Worm (Caenorhabditis elegans) whole organism, young adult: ENCODE data around the gene grk-1.

ENCODE experiments used
- B0261.1 ChIP-seq: sonication (generic microtip); optimal IDR thresholded peaks from 2 replicates; lab custom pipeline; 2016; ENCODE audit warnings: mild to moderate bottlenecking, missing genetic modification characterization, moderate library complexity, missing compliant biosample characterization
- B0336.3 ChIP-seq: fragments of 200-800 bp; sonication (Bioruptor generic); IDR thresholded peaks from 2 replicates; pipeline ENCODE4 v1.3.6; 2022; ENCODE audit warnings: missing genetic modification characterization, missing compliant biosample characterization
- C17E4.6 ChIP-seq: fragments of 200-800 bp; sonication (Bioruptor generic); IDR thresholded peaks from 2 replicates; pipeline ENCODE4 v1.3.6; 2022; ENCODE audit warnings: missing genetic modification reagents, missing genetic modification characterization, missing compliant biosample characterization
- F10E7.11 ChIP-seq: sonication (generic microtip); optimal IDR thresholded peaks from 2 replicates; lab custom pipeline; 2017; ENCODE audit warnings: mild to moderate bottlenecking, missing genetic modification characterization, moderate library complexity, missing compliant biosample characterization
- F33H1.4 ChIP-seq: fragments of 200-800 bp; sonication (Bioruptor generic); IDR thresholded peaks from 2 replicates; pipeline ENCODE4 v1.3.6; 2022; ENCODE audit warnings: missing genetic modification reagents, missing genetic modification characterization, missing compliant biosample characterization
- F57A8.1 ChIP-seq: fragments of 200-800 bp; sonication (Bioruptor generic); optimal IDR thresholded peaks from 2 replicates; lab custom pipeline; 2018; ENCODE audit warnings: mild to moderate bottlenecking, missing genetic modification characterization, moderate library complexity, missing compliant biosample characterization
- Y53F4B.3 ChIP-seq: fragments of 200-800 bp; sonication (Bioruptor generic); IDR thresholded peaks from 2 replicates; pipeline ENCODE4 v1.3.6; 2022; ENCODE audit warnings: missing genetic modification reagents, missing genetic modification characterization, missing compliant biosample characterization
- Y53G8AR.9 ChIP-seq: fragments of 200-800 bp; sonication (Bioruptor generic); conservative IDR thresholded peaks from 2 replicates; pipeline ENCODE4 v1.3.6; 2022; ENCODE audit warnings: missing genetic modification reagents, missing genetic modification characterization, missing compliant biosample characterization
- Y67H2A.10 ChIP-seq: fragments of 200-800 bp; sonication (Bioruptor generic); conservative IDR thresholded peaks from 2 replicates; pipeline ENCODE4 v1.3.6; 2022; ENCODE audit warnings: missing genetic modification reagents, missing genetic modification characterization, missing compliant biosample characterization
- Y79H2A.3 ChIP-seq: fragments of 200-800 bp; sonication (Bioruptor generic); conservative IDR thresholded peaks from 2 replicates; pipeline ENCODE4 v1.3.6; 2022; ENCODE audit warnings: missing genetic modification reagents, missing genetic modification characterization, missing compliant biosample characterization
- akir-1 ChIP-seq: fragments of 200-800 bp; sonication (Bioruptor generic); optimal IDR thresholded peaks from 2 replicates; lab custom pipeline; 2018; ENCODE audit warnings: mild to moderate bottlenecking, missing genetic modification characterization, moderate library complexity, missing compliant biosample characterization
- attf-6 ChIP-seq: fragments of 200-800 bp; sonication (Bioruptor generic); IDR thresholded peaks from 2 replicates; pipeline ENCODE4 v1.3.6; 2022; ENCODE audit warnings: missing genetic modification reagents, missing genetic modification characterization, missing compliant biosample characterization
- cebp-1 ChIP-seq, 2 experiments: fragments of 200-800 bp in 1 of 2; sonication (Bioruptor generic) in 1 of 2; sonication (generic microtip) in 1 of 2; IDR thresholded peaks in 1 of 2; optimal IDR thresholded peaks in 1 of 2; 2 replicates each; pipeline versions ENCODE4 v1.3.6 to Lab custom; 2017 to 2022; ENCODE audit warnings: missing compliant biosample characterization in 2 of 2, missing genetic modification characterization in 2 of 2, mild to moderate bottlenecking in 1 of 2, missing genetic modification reagents in 1 of 2, moderate library complexity in 1 of 2
- ceh-58 ChIP-seq: fragments of 200-800 bp; sonication (Bioruptor generic); IDR thresholded peaks from 2 replicates; pipeline ENCODE4 v1.3.6; 2022; ENCODE audit warnings: missing genetic modification characterization, missing compliant biosample characterization
- ceh-79 ChIP-seq: sonication (generic microtip); optimal IDR thresholded peaks from 2 replicates; lab custom pipeline; 2017; ENCODE audit warnings: mild to moderate bottlenecking, missing genetic modification characterization, missing compliant biosample characterization
- die-1 ChIP-seq: sonication (generic microtip); optimal IDR thresholded peaks from 2 replicates; lab custom pipeline; 2016; ENCODE audit warnings: missing genotype, mild to moderate bottlenecking, missing genetic modification characterization, missing compliant biosample characterization
- efl-1 ChIP-seq: fragments of 150-350 bp; optimal IDR thresholded peaks from 2 replicates; lab custom pipeline; 2014; ENCODE audit warnings: missing biosample characterization, missing genetic modification reagents, missing genetic modification characterization
- egl-18 ChIP-seq: fragments of 200-800 bp; sonication (Bioruptor generic); IDR thresholded peaks from 2 replicates; pipeline ENCODE4 v1.3.6; 2022; ENCODE audit warnings: missing genetic modification reagents, missing genetic modification characterization, missing compliant biosample characterization
- egrh-3 ChIP-seq: fragments of 200-800 bp; sonication (Bioruptor generic); IDR thresholded peaks from 2 replicates; pipeline ENCODE4 v1.3.6; 2022; ENCODE audit warnings: missing genetic modification reagents, missing genetic modification characterization, missing compliant biosample characterization
- ekl-4 ChIP-seq: fragments of 200-800 bp; sonication (Bioruptor generic); IDR thresholded peaks from 2 replicates; pipeline ENCODE4 v1.3.6; 2022; ENCODE audit warnings: missing genetic modification reagents, missing genetic modification characterization, missing compliant biosample characterization
- ets-4 ChIP-seq: fragments of 200-800 bp; sonication (Bioruptor generic); optimal IDR thresholded peaks from 2 replicates; lab custom pipeline; 2018; ENCODE audit warnings: mild to moderate bottlenecking, missing genetic modification characterization, missing compliant biosample characterization
- gei-17 ChIP-seq: fragments of 200-800 bp; sonication (Bioruptor generic); optimal IDR thresholded peaks from 2 replicates; lab custom pipeline; 2018; ENCODE audit warnings: mild to moderate bottlenecking, missing genetic modification characterization, missing compliant biosample characterization
- hlh-12 ChIP-seq: sonication (generic microtip); optimal IDR thresholded peaks from 2 replicates; lab custom pipeline; 2016; ENCODE audit warnings: missing genetic modification characterization, missing compliant biosample characterization
- hlh-26 ChIP-seq: fragments of 200-800 bp; sonication (Bioruptor generic); conservative IDR thresholded peaks from 2 replicates; pipeline ENCODE4 v1.3.6; 2022; ENCODE audit warnings: missing genetic modification reagents, missing genetic modification characterization, missing compliant biosample characterization
- hrde-1 ChIP-seq: sonication (generic microtip); optimal IDR thresholded peaks from 2 replicates; lab custom pipeline; 2016; ENCODE audit warnings: missing genetic modification characterization, mild to moderate bottlenecking, missing compliant biosample characterization, moderate library complexity, missing genotype, missing genetic modification reagents, borderline replicate concordance
- lag-1 ChIP-seq: fragments of 200-800 bp; sonication (Bioruptor generic); IDR thresholded peaks from 2 replicates; pipeline ENCODE4 v1.3.6; 2022; ENCODE audit warnings: missing genetic modification reagents, missing genetic modification characterization, missing compliant biosample characterization
- lin-35 ChIP-seq, 3 experiments: fragments of 150-350 bp in 2 of 3; sonication (generic microtip) in 1 of 3; optimal IDR thresholded peaks; 2 replicates each; lab custom pipeline; 2014 to 2018; ENCODE audit warnings: missing biosample characterization in 3 of 3, missing genetic modification characterization in 3 of 3, missing genetic modification reagents in 3 of 3
- lsl-1 ChIP-seq: fragments of 200-800 bp; sonication (Bioruptor generic); optimal IDR thresholded peaks from 2 replicates; lab custom pipeline; 2018; ENCODE audit warnings: mild to moderate bottlenecking, missing genetic modification characterization, moderate library complexity, missing compliant biosample characterization
- madf-6 ChIP-seq: fragments of 200-800 bp; sonication (Bioruptor generic); IDR thresholded peaks from 2 replicates; pipeline ENCODE4 v1.3.6; 2022; ENCODE audit warnings: missing genetic modification reagents, missing genetic modification characterization, missing compliant biosample characterization
- nfya-1 ChIP-seq: sonication (generic microtip); optimal IDR thresholded peaks from 2 replicates; lab custom pipeline; 2017; ENCODE audit warnings: antibody characterized with exemption, missing compliant biosample characterization, missing genetic modification characterization, borderline replicate concordance; ENCODE audit not compliant: insufficient read depth
- nfyb-1 ChIP-seq: fragments of 200-800 bp; sonication (Bioruptor generic); IDR thresholded peaks from 2 replicates; pipeline ENCODE4 v1.3.6; 2022; ENCODE audit warnings: missing genetic modification reagents, missing genetic modification characterization, missing compliant biosample characterization
- nhr-120 ChIP-seq: fragments of 200-800 bp; sonication (Bioruptor generic); IDR thresholded peaks from 2 replicates; pipeline ENCODE4 v1.3.6; 2022; ENCODE audit warnings: missing genetic modification characterization, missing compliant biosample characterization
- nhr-27 ChIP-seq: fragments of 200-800 bp; sonication (Bioruptor generic); optimal IDR thresholded peaks from 2 replicates; lab custom pipeline; 2018; ENCODE audit warnings: mild to moderate bottlenecking, missing genetic modification characterization, moderate library complexity, missing compliant biosample characterization
- nhr-80 ChIP-seq: sonication (generic microtip); optimal IDR thresholded peaks from 2 replicates; lab custom pipeline; 2016; ENCODE audit warnings: missing genetic modification characterization, missing compliant biosample characterization
- rec-8 ChIP-seq, 2 experiments: sonication (generic microtip); optimal IDR thresholded peaks; 2 replicates each; lab custom pipeline; 2016; ENCODE audit warnings: mild to moderate bottlenecking in 2 of 2, missing genetic modification characterization in 2 of 2, missing genetic modification reagents in 2 of 2, missing genotype in 2 of 2, missing biosample characterization in 1 of 2, missing compliant biosample characterization in 1 of 2, moderate library complexity in 1 of 2
- repo-1 ChIP-seq: sonication (generic microtip); optimal IDR thresholded peaks from 2 replicates; lab custom pipeline; 2017; ENCODE audit warnings: mild to moderate bottlenecking, missing genetic modification characterization, missing compliant biosample characterization
- snpc-3.4 ChIP-seq: sonication (generic microtip); optimal IDR thresholded peaks from 2 replicates; lab custom pipeline; 2017; ENCODE audit warnings: missing genetic modification characterization, mild to moderate bottlenecking, missing compliant biosample characterization, antibody characterized with exemption, moderate library complexity, missing genotype, missing genetic modification reagents
- tbp1 ChIP-seq: fragments of 200-800 bp; sonication (Bioruptor generic); optimal IDR thresholded peaks from 2 replicates; lab custom pipeline; 2018; ENCODE audit warnings: mild to moderate bottlenecking, missing genetic modification characterization, missing compliant biosample characterization
- tbx-9 ChIP-seq: sonication (generic microtip); optimal IDR thresholded peaks from 2 replicates; lab custom pipeline; 2016; ENCODE audit warnings: borderline replicate concordance, missing genetic modification characterization, inconsistent platforms, missing compliant biosample characterization
- zfh-2 ChIP-seq: fragments of 200-800 bp; sonication (Bioruptor generic); conservative IDR thresholded peaks from 2 replicates; pipeline ENCODE4 v1.3.6; 2022; ENCODE audit warnings: missing genetic modification reagents, missing genetic modification characterization, missing compliant biosample characterization
- ztf-25 ChIP-seq: fragments of 200-800 bp; sonication (Bioruptor generic); IDR thresholded peaks from 2 replicates; pipeline ENCODE4 v1.3.6; 2022; ENCODE audit warnings: missing genetic modification reagents, missing genetic modification characterization, missing compliant biosample characterization
- ztf-28 ChIP-seq: fragments of 200-800 bp; sonication (Bioruptor generic); IDR thresholded peaks from 2 replicates; pipeline ENCODE4 v1.3.6; 2022; ENCODE audit warnings: missing genetic modification reagents, missing genetic modification characterization, missing compliant biosample characterization
- ztf-6 ChIP-seq: fragments of 200-800 bp; sonication (Bioruptor generic); IDR thresholded peaks from 2 replicates; pipeline ENCODE4 v1.3.6; 2022; ENCODE audit warnings: missing genetic modification reagents, missing genetic modification characterization, missing compliant biosample characterization

The grk-1 gene

ce11 chrX:9954483-9955041, 44.4 kb downstream of the grk-1 start, which contains the start of gene cysl-1:
TSS of gene cysl-1 (minus strand) at chrX:9954533.
- TF ChIP-seq hlh-26 (no peak), tbp1 (no peak), gei-17 (GFP tag; lab: Kevin White, UChicago) (no peak), tbx-9 (no peak), ekl-4 (GFP tag; lab: Robert Waterston, UW) (no peak), hlh-12 (tag; lab: Kevin White, UChicago) (no peak), ceh-79 (no peak), egrh-3 (GFP tag; lab: Robert Waterston, UW) (no peak), F57A8.1 (GFP tag; lab: Kevin White, UChicago) (no peak), efl-1 (no peak), akir-1 (GFP tag; lab: Kevin White, UChicago) (no peak), Y53G8AR.9 (no peak), madf-6 (GFP tag; lab: Robert Waterston, UW) (no peak), ceh-58 (GFP tag; lab: Robert Waterston, UW) (no peak), Y53F4B.3 (GFP tag; lab: Robert Waterston, UW) (no peak), ets-4 (GFP tag; lab: Kevin White, UChicago) (no peak), nhr-120 (GFP tag; lab: Robert Waterston, UW) (no peak)

DNA sequence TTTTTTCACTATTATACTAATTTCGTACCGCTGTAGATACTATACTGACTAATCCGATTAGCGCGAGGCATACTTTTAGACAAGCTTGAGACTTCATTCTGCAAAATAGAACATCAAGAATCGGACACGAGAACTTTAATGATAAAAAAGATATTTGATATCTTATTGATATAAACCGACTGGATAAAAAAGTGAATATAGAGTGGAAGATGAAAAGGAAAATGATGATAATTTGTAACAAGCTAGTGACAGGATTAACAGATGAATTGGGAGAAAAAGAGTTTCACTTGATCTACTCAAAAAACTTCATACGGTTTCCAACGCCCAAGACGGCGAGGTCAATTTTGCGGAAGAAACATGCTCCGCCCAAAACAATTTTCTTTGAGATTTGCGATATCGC, 50.0 kb downstream of the grk-1 start, which contains the start of gene nas-37:
Gene nas-37, minus strand, starts transcription at position 101 of the 400 bp plus-strand sequence.
- TF ChIP-seq nhr-80 (tag; lab: Kevin White, UChicago) (no peak), egl-18 (GFP tag; lab: Robert Waterston, UW) (no peak), ztf-6 (GFP tag; lab: Robert Waterston, UW) (no peak), Y53F4B.3 (GFP tag; lab: Robert Waterston, UW) (no peak), die-1 (tag; lab: Kevin White, UChicago) (no peak), lin-35 (GFP tag; optimal IDR thresholded peaks at IDR 0.05; lab: Kevin White, UChicago) (no peak), akir-1 (GFP tag; lab: Kevin White, UChicago) (no peak), ceh-58 (GFP tag; lab: Robert Waterston, UW) (no peak), hlh-26 (no peak), madf-6 (GFP tag; lab: Robert Waterston, UW) (no peak), Y67H2A.10 (GFP tag; lab: Robert Waterston, UW) (no peak), Y79H2A.3 (GFP tag; lab: Robert Waterston, UW) (no peak), lag-1 (GFP tag; lab: Robert Waterston, UW) (no peak), rec-8 (tag; optimal IDR thresholded peaks at IDR 0.05; lab: Kevin White, UChicago) (no peak), cebp-1 (GFP tag; IDR thresholded peaks at IDR 0.05; lab: Robert Waterston, UW) (no peak), cebp-1 (tag; optimal IDR thresholded peaks at IDR 0.05; lab: Kevin White, UChicago) (no peak)

DNA sequence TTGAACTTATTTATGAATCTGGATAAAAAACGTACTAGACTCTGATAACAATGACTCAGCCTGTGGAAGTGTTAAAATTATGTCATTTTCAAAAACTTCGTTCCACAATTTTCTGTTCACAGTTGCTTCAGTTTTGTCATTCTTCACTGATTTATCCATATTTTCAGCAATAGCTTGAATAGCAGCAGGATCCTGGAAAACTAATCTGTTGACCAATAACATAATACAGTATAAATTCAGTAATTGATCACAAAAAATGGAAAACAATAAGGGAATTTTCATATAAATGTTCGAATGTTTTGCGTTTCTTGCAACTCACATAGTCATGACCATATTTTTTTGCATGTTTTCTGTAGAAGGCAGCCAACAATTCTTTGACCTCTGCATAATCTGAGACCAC, 50.5 kb downstream of the grk-1 start:
- TF ChIP-seq lag-1 (GFP tag; lab: Robert Waterston, UW) (no peak), ztf-28 (GFP tag; lab: Robert Waterston, UW) (no peak), C17E4.6 (GFP tag; lab: Robert Waterston, UW) (no peak), lsl-1 (GFP tag; lab: Kevin White, UChicago) (no peak), hrde-1 (tag; lab: Kevin White, UChicago) (no peak), attf-6 (GFP tag; lab: Robert Waterston, UW) (no peak), ekl-4 (GFP tag; lab: Robert Waterston, UW) (no peak), F33H1.4 (no peak), nfyb-1 (no peak), repo-1 (tag; lab: Kevin White, UChicago) (no peak), ztf-25 (GFP tag; lab: Robert Waterston, UW) (no peak), B0336.3 (GFP tag; lab: Robert Waterston, UW) (no peak), F10E7.11 (no peak), F57A8.1 (GFP tag; lab: Kevin White, UChicago) (no peak), nfya-1 (tag; lab: Kevin White, UChicago) (no peak), zfh-2 (GFP tag; lab: Robert Waterston, UW) (no peak), nhr-27 (tag; lab: Kevin White, UChicago) (no peak), snpc-3.4 (tag; lab: Kevin White, UChicago) (no peak), B0261.1 (no peak), nhr-80 (tag; lab: Kevin White, UChicago) (no peak)
